Fruit fly (Drosophila melanogaster): ENCODE measurements around the gene Atpalpha.

Atpalpha gene

DNA sequence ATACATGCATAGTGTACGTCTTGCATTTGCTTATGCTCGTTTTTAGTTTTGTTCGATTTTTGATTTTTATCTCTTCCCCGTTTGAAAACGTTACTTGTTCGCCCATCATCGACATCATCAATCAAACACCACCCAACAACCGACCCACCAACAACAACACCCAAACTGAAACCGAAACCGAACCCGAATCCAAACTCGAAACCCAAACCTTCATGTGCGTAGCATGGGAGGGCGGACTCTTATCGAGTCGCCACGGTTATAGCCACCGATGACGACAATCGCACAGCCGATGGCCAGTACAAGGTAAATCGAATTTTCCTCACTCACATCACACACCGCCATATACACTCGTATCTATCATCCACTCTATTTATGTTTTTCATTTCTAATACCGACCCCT, 13.5 kb downstream of the Atpalpha start:
- TF ChIP-seq CG16779 (tag; optimal IDR thresholded peaks at IDR 0.05) (no peak), svp (GFP tag) (peak; percentile 10), Hr4 (GFP tag; optimal IDR thresholded peaks at IDR 0.05) (no peak), CG11294 (GFP tag; IDR thresholded peaks at IDR 0.05) (no peak), CG32006 (GFP tag; optimal IDR thresholded peaks at IDR 0.05) (no peak), CG6854 (GFP tag; optimal IDR thresholded peaks at IDR 0.05) (no peak), Eip93F (GFP tag; optimal IDR thresholded peaks at IDR 0.05) (no peak)

dm6 chr3R:20962965-20963364, 14.5 kb downstream of the Atpalpha start:
- TF ChIP-seq Hr39 (GFP tag; optimal IDR thresholded peaks at IDR 0.05) (no peak), CG10631 (GFP tag; optimal IDR thresholded peaks at IDR 0.05) (no peak), svp (GFP tag) (peak; percentile 39)

DNA sequence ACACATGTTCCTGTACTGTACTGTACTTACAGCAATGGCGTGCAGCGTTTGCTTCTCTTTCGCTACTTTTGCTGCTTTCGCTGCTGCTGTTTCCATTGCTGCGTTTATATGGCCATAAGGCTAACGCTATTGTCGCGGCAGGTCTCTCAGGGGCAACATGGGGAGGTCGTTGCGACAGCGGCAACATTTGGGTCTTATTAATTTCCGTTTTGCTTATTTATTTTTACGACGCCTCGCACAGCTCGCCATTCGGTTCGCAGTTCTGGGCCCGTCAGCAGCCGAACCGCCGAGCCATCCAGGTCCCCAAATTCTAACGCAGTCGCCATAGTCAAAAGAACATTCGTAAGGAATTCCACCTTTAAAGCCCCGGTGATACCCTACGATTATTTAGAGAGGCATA, 28.1 kb downstream of the Atpalpha start:
- TF ChIP-seq CG15336 (GFP tag; IDR thresholded peaks at IDR 0.05) (no peak), CG3032 (tag; optimal IDR thresholded peaks at IDR 0.05) (no peak), Sox102F (GFP tag; optimal IDR thresholded peaks at IDR 0.05) (no peak), esn (GFP tag; optimal IDR thresholded peaks at IDR 0.05) (no peak), Hr4 (GFP tag; optimal IDR thresholded peaks at IDR 0.05) (no peak)

DNA sequence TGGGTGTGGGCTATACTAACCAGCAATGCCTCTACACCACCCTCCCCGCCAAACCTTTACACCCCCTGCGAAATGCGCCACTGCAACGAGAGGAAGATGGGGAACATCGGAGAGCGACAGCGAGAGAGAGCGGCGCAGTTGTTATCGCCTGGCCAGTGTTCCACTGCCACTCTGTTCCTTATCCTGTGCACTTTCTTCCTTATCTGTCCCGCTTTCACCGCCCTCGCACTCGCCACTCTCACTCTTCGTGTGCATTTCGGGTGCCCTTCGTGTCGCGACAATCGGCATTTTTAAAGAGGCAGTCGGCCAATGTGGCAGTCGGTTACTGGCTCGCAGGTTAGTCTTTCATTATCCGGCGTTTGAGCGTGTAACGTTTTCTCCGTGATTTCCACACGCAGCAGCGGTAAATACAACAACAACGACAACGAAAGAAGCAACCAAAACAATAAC, 29.4 kb downstream of the Atpalpha start, which contains the start of gene Calx:
Gene Calx (plus strand): TSS at position 338 of the 450 bp plus-strand sequence.
- TF ChIP-seq fd59A (GFP tag; optimal IDR thresholded peaks at IDR 0.05) (no peak), fkh (GFP tag; optimal IDR thresholded peaks at IDR 0.05) (no peak), svp (GFP tag) (peak; percentile 90), lz (GFP tag; optimal IDR thresholded peaks at IDR 0.05) (no peak)

DNA sequence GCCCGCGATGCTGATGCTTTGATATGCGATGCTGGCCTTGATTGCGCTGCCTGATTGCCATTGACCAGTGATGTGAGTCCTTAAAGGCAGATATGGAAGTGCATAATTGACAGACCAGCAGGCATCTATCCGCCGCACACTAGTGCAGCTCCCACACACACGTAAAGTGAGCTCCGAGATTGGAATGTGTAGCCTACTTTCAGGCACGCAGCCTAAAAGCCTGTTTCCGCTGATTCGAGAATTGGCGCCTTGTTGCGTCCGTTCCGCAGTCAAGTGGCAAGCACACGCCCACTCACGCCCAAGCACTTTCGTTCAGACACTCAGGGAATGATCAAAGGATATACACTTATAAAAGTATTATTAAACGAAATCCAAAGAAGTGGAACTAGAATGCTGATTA, 35.6 kb downstream of the Atpalpha start:
- TF ChIP-seq dsx (GFP tag; optimal IDR thresholded peaks at IDR 0.05; ENCODE audit: poor library complexity, severe bottlenecking) (no peak), Sox102F (GFP tag; optimal IDR thresholded peaks at IDR 0.05) (no peak), pdm3 (GFP tag; optimal IDR thresholded peaks at IDR 0.05) (no peak), CG6808 (GFP tag; optimal IDR thresholded peaks at IDR 0.05) (no peak), cyc (GFP tag; optimal IDR thresholded peaks at IDR 0.05) (no peak), Ets21C (GFP tag; optimal IDR thresholded peaks at IDR 0.05) (no peak), svp (GFP tag) (no peak), Eip93F (GFP tag; optimal IDR thresholded peaks at IDR 0.05) (no peak), net (GFP tag; optimal IDR thresholded peaks at IDR 0.05) (no peak), eg (GFP tag; IDR thresholded peaks at IDR 0.05) (no peak), OdsH (GFP tag; optimal IDR thresholded peaks at IDR 0.05) (no peak), Hr38 (GFP tag; optimal IDR thresholded peaks at IDR 0.05) (no peak), Sox14 (GFP tag; optimal IDR thresholded peaks at IDR 0.05) (no peak), CG7368 (GFP tag; optimal IDR thresholded peaks at IDR 0.05) (no peak)

DNA sequence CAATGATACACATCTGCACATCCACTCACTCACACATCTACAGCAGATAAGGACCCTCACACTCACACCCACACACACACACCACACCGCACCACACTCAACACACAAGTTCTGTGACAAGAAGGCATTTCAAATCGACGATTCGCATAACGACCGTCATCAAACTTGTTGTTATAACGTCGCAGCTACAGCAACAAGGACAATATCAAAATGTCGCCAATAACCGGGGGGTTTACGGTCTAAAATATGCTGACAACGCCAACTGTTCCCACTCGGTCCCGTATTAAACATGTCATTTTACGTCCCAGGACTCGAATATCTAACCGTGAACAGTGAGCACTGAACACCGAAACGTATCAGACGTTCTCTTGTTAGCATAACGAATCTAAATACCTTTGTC, 36.4 kb downstream of the Atpalpha start:
- TF ChIP-seq CG34406 (GFP tag; optimal IDR thresholded peaks at IDR 0.05) = no peak
- TF ChIP-seq CG16779 (tag; optimal IDR thresholded peaks at IDR 0.05) = no peak
- no peak for TF ChIP-seq Blimp-1 (GFP tag; optimal IDR thresholded peaks at IDR 0.05)
- no peak for TF ChIP-seq pdm3 (GFP tag; optimal IDR thresholded peaks at IDR 0.05)
- no peak for TF ChIP-seq CG10631 (GFP tag; optimal IDR thresholded peaks at IDR 0.05)
- TF ChIP-seq CG6854 (GFP tag; optimal IDR thresholded peaks at IDR 0.05) = no peak
- TF ChIP-seq dac (GFP tag; optimal IDR thresholded peaks at IDR 0.05) = no peak
- no peak for TF ChIP-seq Sox15 (GFP tag; optimal IDR thresholded peaks at IDR 0.05)
- no peak for TF ChIP-seq CG10669 (GFP tag; optimal IDR thresholded peaks at IDR 0.05)
- no peak for TF ChIP-seq achi (GFP tag; optimal IDR thresholded peaks at IDR 0.05)
- TF ChIP-seq Sox102F (GFP tag; optimal IDR thresholded peaks at IDR 0.05) = no peak
